Fruit fly (Drosophila melanogaster) whole organism: ENCODE measurements around the gene CG17325.

Experiments
- CG8478 ChIP-seq: fragments of >200 bp; optimal IDR thresholded peaks from 2 replicates; lab custom pipeline; 2018; ENCODE audit warnings: inconsistent platforms
- Dll ChIP-seq: fragments of >200 bp; optimal IDR thresholded peaks from 2 replicates; lab custom pipeline; 2017
- EcR ChIP-seq, 2 experiments: fragments of >200 bp; optimal IDR thresholded peaks; 2 replicates each; lab custom pipeline; 2017; ENCODE audit warnings: missing biosample characterization in 2 of 2, missing genetic modification characterization in 2 of 2, missing genetic modification reagents in 2 of 2
- pan ChIP-seq: fragments of >200 bp; optimal IDR thresholded peaks from 2 replicates; lab custom pipeline; 2017
- psq ChIP-seq: fragments of >200 bp; optimal IDR thresholded peaks from 2 replicates; lab custom pipeline; 2017
- usp ChIP-seq: fragments of >200 bp; optimal IDR thresholded peaks from 2 replicates; lab custom pipeline; 2017; ENCODE audit warnings: missing biosample characterization, missing genetic modification characterization, mixed read lengths

DNA sequence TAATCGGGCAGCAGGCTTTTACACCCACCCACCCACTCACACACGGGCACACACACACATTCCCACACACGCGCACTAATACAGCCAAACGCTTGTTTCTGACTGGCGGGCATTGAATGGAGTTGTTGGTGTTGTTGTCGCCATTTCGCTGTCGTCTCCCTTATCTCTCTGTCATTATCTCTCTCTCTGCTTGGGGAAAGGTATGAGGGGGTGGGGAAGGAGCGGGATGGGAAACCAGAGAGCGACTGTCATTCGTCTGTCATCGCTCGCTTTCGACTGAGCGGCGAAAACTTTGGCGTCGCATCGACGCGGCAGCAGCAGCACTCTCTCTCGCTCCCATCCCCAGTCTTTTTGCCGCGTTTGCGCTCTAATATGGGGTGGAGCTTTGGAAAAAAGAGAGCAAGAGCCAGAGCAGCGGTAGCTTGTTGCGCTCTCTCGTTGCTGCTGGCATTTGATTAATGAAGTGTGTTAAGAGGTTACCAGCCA lies 16.5 kb upstream of the CG17325 start:
- no peak for TF ChIP-seq CG8478 (lab: Kevin White, UChicago)
- no peak for TF ChIP-seq EcR (GFP tag; optimal IDR thresholded peaks at IDR 0.05; lab: Kevin White, UChicago)
- peak; percentile 87 for TF ChIP-seq Dll (lab: Kevin White, UChicago)
- no peak for TF ChIP-seq usp (GFP tag; lab: Kevin White, UChicago)
- TF ChIP-seq psq (lab: Kevin White, UChicago) = no peak
- TF ChIP-seq pan (lab: Kevin White, UChicago) = no peak
